Worm (Caenorhabditis elegans) whole organism, L1 larva: ENCODE results near the gene pgm-2.

ENCODE experiments used
- C16A3.4 ChIP-seq: fragments of 150-350 bp; optimal IDR thresholded peaks from 2 replicates; lab custom pipeline; 2014; ENCODE audit warnings: missing biosample characterization, missing genetic modification characterization
- C34B4.2 ChIP-seq: sonication (generic microtip); optimal IDR thresholded peaks from 2 replicates; lab custom pipeline; 2017; ENCODE audit warnings: mild to moderate bottlenecking, missing genetic modification characterization, missing compliant biosample characterization
- F16B12.6 ChIP-seq: fragments of 150-350 bp; optimal IDR thresholded peaks from 2 replicates; lab custom pipeline; 2014; ENCODE audit warnings: missing biosample characterization, missing genetic modification characterization
- blmp-1 ChIP-seq: fragments of 150-350 bp; optimal IDR thresholded peaks from 2 replicates; lab custom pipeline; 2014; ENCODE audit warnings: missing biosample characterization, missing genetic modification characterization
- ceh-63 ChIP-seq: fragments of 200-800 bp; sonication (Bioruptor generic); optimal IDR thresholded peaks from 2 replicates; lab custom pipeline; 2018; ENCODE audit warnings: mild to moderate bottlenecking, missing genetic modification characterization, missing compliant biosample characterization
- ceh-8 ChIP-seq: fragments of 200-800 bp; sonication (Bioruptor generic); optimal IDR thresholded peaks from 2 replicates; lab custom pipeline; 2018; ENCODE audit warnings: mild to moderate bottlenecking, missing genetic modification characterization, moderate library complexity, missing compliant biosample characterization
- ceh-82 ChIP-seq, 3 experiments: fragments of 150-350 bp in 1 of 3; sonication (generic microtip) in 2 of 3; optimal IDR thresholded peaks; 2 replicates each; lab custom pipeline; 2014 to 2017; ENCODE audit warnings: missing biosample characterization in 3 of 3, missing genetic modification characterization in 3 of 3
- dpl-1 ChIP-seq, 3 experiments: fragments of 150-350 bp in 2 of 3; sonication (generic microtip) in 1 of 3; optimal IDR thresholded peaks; 2 replicates each; lab custom pipeline; 2014 to 2017; ENCODE audit warnings: missing biosample characterization in 3 of 3, missing genetic modification characterization in 3 of 3, missing genetic modification reagents in 3 of 3
- dsc-1 ChIP-seq: sonication (generic microtip); optimal IDR thresholded peaks from 2 replicates; lab custom pipeline; 2016; ENCODE audit warnings: mild to moderate bottlenecking, missing genetic modification characterization, missing compliant biosample characterization
- efl-1 ChIP-seq, 4 experiments: fragments of 150-350 bp; optimal IDR thresholded peaks in 3 of 4; peaks in 1 of 4; 1 replicate in 1 of 4; 2 replicates in 3 of 4; lab custom pipeline; 2014; ENCODE audit warnings: missing biosample characterization in 2 of 4, missing genetic modification characterization in 2 of 4, missing genetic modification reagents in 2 of 4
- elt-3 ChIP-seq, 6 experiments: fragments of 150-350 bp in 1 of 6; sonication (generic microtip); optimal IDR thresholded peaks; 2 replicates each; lab custom pipeline; 2017 to 2018; ENCODE audit warnings: missing biosample characterization in 6 of 6, missing genetic modification characterization in 6 of 6, inconsistent platforms in 1 of 6
- ets-5 ChIP-seq: fragments of 200-800 bp; sonication (Bioruptor generic); IDR thresholded peaks from 2 replicates; pipeline ENCODE4 v1.3.6; 2022; ENCODE audit warnings: missing genetic modification characterization, missing compliant biosample characterization
- fkh-4 ChIP-seq: sonication (generic microtip); optimal IDR thresholded peaks from 2 replicates; lab custom pipeline; 2016; ENCODE audit warnings: missing compliant biosample characterization, missing genetic modification characterization, borderline replicate concordance
- fkh-8 ChIP-seq: sonication (generic microtip); optimal IDR thresholded peaks from 2 replicates; lab custom pipeline; 2016; ENCODE audit warnings: mild to moderate bottlenecking, missing genetic modification characterization, missing compliant biosample characterization
- hlh-4 ChIP-seq: sonication (generic microtip); optimal IDR thresholded peaks from 2 replicates; lab custom pipeline; 2016; ENCODE audit warnings: mild to moderate bottlenecking, missing genetic modification characterization, missing compliant biosample characterization
- isw-1 ChIP-seq: fragments of 200-800 bp; sonication (Bioruptor generic); IDR thresholded peaks from 2 replicates; pipeline ENCODE4 v1.3.6; 2022; ENCODE audit warnings: missing genetic modification characterization, missing compliant biosample characterization
- lin-13 ChIP-seq: fragments of 150-350 bp; optimal IDR thresholded peaks from 2 replicates; lab custom pipeline; 2014; ENCODE audit warnings: missing biosample characterization, missing genetic modification reagents, missing genetic modification characterization
- lin-14 ChIP-seq: fragments of 200-800 bp; sonication (Bioruptor generic); optimal IDR thresholded peaks from 2 replicates; lab custom pipeline; 2018; ENCODE audit warnings: mild to moderate bottlenecking, missing genetic modification characterization, moderate library complexity, missing compliant biosample characterization
- lin-35 ChIP-seq, 2 experiments: fragments of 150-350 bp; optimal IDR thresholded peaks; 2 replicates each; lab custom pipeline; 2014; ENCODE audit warnings: missing biosample characterization in 2 of 2, missing genetic modification characterization in 2 of 2, missing genetic modification reagents in 2 of 2
- lin-39 ChIP-seq: fragments of 150-350 bp; optimal IDR thresholded peaks from 2 replicates; lab custom pipeline; 2014; ENCODE audit warnings: missing biosample characterization, missing genetic modification reagents, missing genetic modification characterization
- lsy-2 ChIP-seq, 2 experiments: fragments of 150-350 bp; optimal IDR thresholded peaks; 2 replicates each; lab custom pipeline; 2014; ENCODE audit warnings: missing biosample characterization in 2 of 2, missing genetic modification characterization in 2 of 2
- mab-9 ChIP-seq: fragments of 200-800 bp; sonication (Bioruptor generic); IDR thresholded peaks from 2 replicates; pipeline ENCODE4 v1.3.6; 2022; ENCODE audit warnings: missing genetic modification reagents, missing genetic modification characterization, missing compliant biosample characterization
- mef-2 ChIP-seq: fragments of 150-350 bp; optimal IDR thresholded peaks from 2 replicates; lab custom pipeline; 2014; ENCODE audit warnings: missing biosample characterization, missing genetic modification characterization
- mep-1 ChIP-seq: fragments of 150-350 bp; optimal IDR thresholded peaks from 2 replicates; lab custom pipeline; 2014; ENCODE audit warnings: missing biosample characterization, missing genetic modification characterization
- nhr-11 ChIP-seq: fragments of 150-350 bp; optimal IDR thresholded peaks from 2 replicates; lab custom pipeline; 2014; ENCODE audit warnings: missing biosample characterization, missing genetic modification characterization
- nhr-12 ChIP-seq: sonication (generic microtip); optimal IDR thresholded peaks from 2 replicates; lab custom pipeline; 2017; ENCODE audit warnings: missing biosample characterization, missing genetic modification characterization
- nhr-19 ChIP-seq: fragments of 200-800 bp; sonication (Bioruptor generic); conservative IDR thresholded peaks from 2 replicates; pipeline ENCODE4 v1.3.6; 2022; ENCODE audit warnings: missing genetic modification characterization, missing compliant biosample characterization
- nhr-20 ChIP-seq: sonication (generic microtip); optimal IDR thresholded peaks from 2 replicates; lab custom pipeline; 2016; ENCODE audit warnings: mild to moderate bottlenecking, missing genetic modification characterization, missing compliant biosample characterization
- nhr-47 ChIP-seq: sonication (generic microtip); optimal IDR thresholded peaks from 2 replicates; lab custom pipeline; 2016; ENCODE audit warnings: mild to moderate bottlenecking, missing genetic modification characterization, moderate library complexity, missing compliant biosample characterization
- nhr-71 ChIP-seq: sonication (generic microtip); optimal IDR thresholded peaks from 2 replicates; lab custom pipeline; 2016; ENCODE audit warnings: mild to moderate bottlenecking, missing genetic modification characterization, moderate library complexity, missing compliant biosample characterization
- nhr-76 ChIP-seq: sonication (generic microtip); optimal IDR thresholded peaks from 2 replicates; lab custom pipeline; 2017; ENCODE audit warnings: missing biosample characterization, missing genetic modification characterization
- nhr-85 ChIP-seq: sonication (generic microtip); peaks from one replicate; lab custom pipeline; 2016; ENCODE audit warnings: missing genetic modification characterization, inconsistent platforms, missing compliant biosample characterization
- nhr-90 ChIP-seq: sonication (generic microtip); optimal IDR thresholded peaks from 2 replicates; lab custom pipeline; 2016; ENCODE audit warnings: mild to moderate bottlenecking, missing genetic modification characterization, missing compliant biosample characterization; ENCODE audit not compliant: poor library complexity
- rnt-1 ChIP-seq: sonication (generic microtip); optimal IDR thresholded peaks from 2 replicates; lab custom pipeline; 2016; ENCODE audit warnings: mild to moderate bottlenecking, missing genetic modification characterization, moderate library complexity, missing compliant biosample characterization
- skn-1 ChIP-seq: fragments of 150-350 bp; optimal IDR thresholded peaks from 2 replicates; lab custom pipeline; 2014; ENCODE audit warnings: missing biosample characterization, missing genetic modification characterization
- snu-23 ChIP-seq: sonication (generic microtip); optimal IDR thresholded peaks from 2 replicates; lab custom pipeline; 2016; ENCODE audit warnings: missing genetic modification characterization, missing compliant biosample characterization
- sox-4 ChIP-seq: sonication (generic microtip); optimal IDR thresholded peaks from 2 replicates; lab custom pipeline; 2016; ENCODE audit warnings: missing genetic modification characterization, missing compliant biosample characterization
- swsn-7 ChIP-seq: sonication (generic microtip); optimal IDR thresholded peaks from 2 replicates; lab custom pipeline; 2016; ENCODE audit warnings: missing genetic modification characterization, missing compliant biosample characterization
- tbx-2 ChIP-seq: sonication (generic microtip); optimal IDR thresholded peaks from 2 replicates; lab custom pipeline; 2016; ENCODE audit warnings: missing genetic modification characterization, missing compliant biosample characterization
- unc-62 ChIP-seq: fragments of 150-350 bp; optimal IDR thresholded peaks from 2 replicates; lab custom pipeline; 2014; ENCODE audit warnings: missing biosample characterization, missing genetic modification reagents, missing genetic modification characterization
- unc-86 ChIP-seq: sonication (generic microtip); optimal IDR thresholded peaks from 2 replicates; lab custom pipeline; 2016; ENCODE audit warnings: missing genetic modification characterization, missing compliant biosample characterization
- vab-15 ChIP-seq: sonication (generic microtip); optimal IDR thresholded peaks from 2 replicates; lab custom pipeline; 2017; ENCODE audit warnings: missing genotype, mild to moderate bottlenecking, missing genetic modification characterization, missing compliant biosample characterization
- ztf-11 ChIP-seq, 2 experiments: sonication (generic microtip); optimal IDR thresholded peaks; 2 replicates each; lab custom pipeline; 2016 to 2017; ENCODE audit warnings: missing genetic modification characterization in 2 of 2, missing biosample characterization in 1 of 2, missing compliant biosample characterization in 1 of 2

Gene pgm-2

DNA sequence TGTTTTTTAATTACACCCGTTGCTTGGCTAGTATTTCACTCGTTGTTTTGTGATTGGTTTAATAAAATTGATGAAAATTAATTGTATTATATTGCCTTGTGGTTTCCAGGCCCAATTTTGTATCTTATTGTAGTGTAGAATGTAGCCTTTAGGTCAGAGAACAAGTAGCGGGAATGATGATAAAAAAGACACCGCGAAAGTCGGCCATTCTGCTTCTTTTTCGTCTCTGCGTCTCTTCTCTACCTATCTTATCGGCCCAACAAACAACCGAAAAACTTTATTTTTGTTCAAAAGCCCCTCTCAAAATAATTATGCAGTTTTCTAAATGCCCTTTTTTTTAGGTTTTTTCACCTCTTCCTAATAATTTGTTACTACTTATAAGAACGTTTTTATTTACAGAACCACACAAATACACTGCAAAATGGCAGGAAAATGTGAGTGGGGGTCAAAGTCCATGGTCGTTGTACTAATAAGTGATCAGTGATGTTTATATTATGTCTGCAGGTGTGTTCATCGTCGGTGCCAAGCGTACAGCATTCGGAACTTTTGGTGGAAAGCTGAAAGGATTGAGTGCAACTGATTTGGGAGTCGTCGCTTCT, 45.5 kb downstream of the pgm-2 start, which contains the start of gene acaa-2:
TSS of gene acaa-2 (plus strand) at position 400 of the 599 bp plus-strand sequence.
- peak in 1 of 6 experiments; percentile 17 for TF ChIP-seq elt-3 (tag; optimal IDR thresholded peaks at IDR 0.05; lab: Kevin White, UChicago)
- TF ChIP-seq skn-1 (tag; lab: Kevin White, UChicago), result peak; percentile 81
- peak in 1 of 2 experiments; percentile 33 for TF ChIP-seq lin-35 (GFP tag; optimal IDR thresholded peaks at IDR 0.05; lab: Kevin White, UChicago)
- no peak for TF ChIP-seq hlh-4
- no peak for TF ChIP-seq dpl-1 (GFP tag; optimal IDR thresholded peaks at IDR 0.05; lab: Kevin White, UChicago)
- TF ChIP-seq nhr-20 (tag; lab: Kevin White, UChicago), result peak; percentile 46
- no peak for TF ChIP-seq C34B4.2 (tag; lab: Kevin White, UChicago)
- peak; percentile 26 for TF ChIP-seq nhr-90 (tag; lab: Kevin White, UChicago)
- peak; percentile 54 for TF ChIP-seq snu-23 (GFP tag; lab: Kevin White, UChicago)
- no peak for TF ChIP-seq unc-86 (tag; lab: Kevin White, UChicago)
- TF ChIP-seq nhr-12 (tag; lab: Kevin White, UChicago), result no peak
- TF ChIP-seq mep-1 (tag; lab: Kevin White, UChicago), result no peak
- peak in 1 of 2 experiments; percentile 14 for TF ChIP-seq lsy-2 (tag; optimal IDR thresholded peaks at IDR 0.05; lab: Kevin White, UChicago)
- TF ChIP-seq nhr-85 (tag; lab: Kevin White, UChicago), result peak; percentile 51
- TF ChIP-seq ztf-11 (tag; optimal IDR thresholded peaks at IDR 0.05; lab: Kevin White, UChicago), result no peak
- TF ChIP-seq unc-62 (GFP tag; lab: Kevin White, UChicago), result no peak
- TF ChIP-seq blmp-1 (tag; lab: Kevin White, UChicago), result peak; percentile 52
- TF ChIP-seq lin-14 (GFP tag; lab: Kevin White, UChicago), result peak; percentile 44
- TF ChIP-seq nhr-71 (tag; lab: Kevin White, UChicago), result peak; percentile 42

DNA sequence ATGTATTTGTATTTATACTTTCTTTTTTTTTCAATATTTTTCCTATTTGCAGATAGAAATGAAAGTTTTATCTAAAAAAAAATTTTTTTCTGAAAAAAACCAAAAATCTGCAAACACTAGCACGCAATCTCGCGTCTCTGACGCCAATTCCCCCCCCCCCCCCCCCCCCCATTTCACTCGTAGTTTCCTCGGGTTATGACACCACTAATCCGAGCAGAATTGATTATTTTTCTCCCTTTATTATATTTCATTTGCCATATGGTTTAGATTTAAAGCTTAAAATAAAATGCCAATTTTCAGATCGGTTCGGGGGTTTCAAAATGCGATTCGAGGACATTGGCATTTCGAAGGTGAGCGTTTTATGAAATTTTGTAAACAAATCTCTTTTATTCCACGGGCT, 47.6 kb downstream of the pgm-2 start, which contains the start of gene mtm-6:
TSS of gene mtm-6 (plus strand) at position 301 of the 400 bp plus-strand sequence.
- TF ChIP-seq lsy-2 (tag; optimal IDR thresholded peaks at IDR 0.05; lab: Kevin White, UChicago), result peak in 1 of 2 experiments; percentile 23
- TF ChIP-seq ets-5 (GFP tag; lab: Robert Waterston, UW), result no peak
- TF ChIP-seq F16B12.6 (tag; lab: Kevin White, UChicago), result peak; percentile 70
- TF ChIP-seq, all 84 proteins: peak for 2

DNA sequence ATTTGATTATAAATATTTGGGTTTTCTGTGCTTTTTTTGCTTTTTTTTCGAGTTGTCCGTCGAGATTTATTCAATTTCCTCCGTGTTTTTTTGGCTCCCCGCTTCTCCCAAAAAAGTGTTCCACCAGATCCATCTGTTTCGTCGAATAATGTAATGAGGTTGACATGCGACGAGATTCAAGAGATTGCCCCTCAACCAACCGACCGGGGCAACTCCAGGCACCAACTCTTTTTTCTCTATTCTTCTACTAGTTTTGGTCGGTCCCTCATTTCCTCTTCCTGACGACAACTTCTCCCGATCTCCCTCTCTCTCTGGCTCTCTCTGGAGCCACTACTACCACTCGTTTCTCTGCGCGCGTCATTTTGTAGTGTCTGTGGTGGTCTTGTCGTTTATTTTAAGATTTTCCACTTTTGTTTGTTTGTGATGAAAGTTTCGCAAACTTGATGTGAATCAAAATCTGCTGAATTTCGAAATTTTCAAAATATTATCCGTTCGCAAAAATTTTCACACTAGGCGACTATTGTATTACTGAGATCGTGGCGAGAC, 48.7 kb downstream of the pgm-2 start:
- TF ChIP-seq swsn-7 (peak; percentile 0), nhr-76 (tag; lab: Kevin White, UChicago) (no peak), lin-14 (GFP tag; lab: Kevin White, UChicago) (peak; percentile 77), ceh-82 (tag; optimal IDR thresholded peaks at IDR 0.05; lab: Kevin White, UChicago) (peak in 2 of 3 experiments; percentile 7 to 48), lsy-2 (tag; optimal IDR thresholded peaks at IDR 0.05; lab: Kevin White, UChicago) (peak in 1 of 2 experiments; percentile 18), snu-23 (GFP tag; lab: Kevin White, UChicago) (no peak), tbx-2 (peak; percentile 28), mab-9 (GFP tag; lab: Robert Waterston, UW) (no peak), nhr-47 (tag; lab: Kevin White, UChicago) (peak; percentile 11), isw-1 (GFP tag; lab: Robert Waterston, UW) (0 out of 2 replicates have a peak, but pooled peaks have one; percentile 12), dsc-1 (tag; lab: Kevin White, UChicago) (peak; percentile 66), fkh-8 (peak; percentile 9), efl-1 (optimal IDR thresholded peaks at IDR 0.05; lab: Kevin White, UChicago) (peak in 1 of 2 experiments; percentile 3), efl-1 (GFP tag; optimal IDR thresholded peaks at IDR 0.05 in 1 of 2; lab: Kevin White, UChicago) (no peak), fkh-4 (tag; lab: Kevin White, UChicago) (peak; percentile 1), nhr-71 (tag; lab: Kevin White, UChicago) (peak; percentile 33)

DNA sequence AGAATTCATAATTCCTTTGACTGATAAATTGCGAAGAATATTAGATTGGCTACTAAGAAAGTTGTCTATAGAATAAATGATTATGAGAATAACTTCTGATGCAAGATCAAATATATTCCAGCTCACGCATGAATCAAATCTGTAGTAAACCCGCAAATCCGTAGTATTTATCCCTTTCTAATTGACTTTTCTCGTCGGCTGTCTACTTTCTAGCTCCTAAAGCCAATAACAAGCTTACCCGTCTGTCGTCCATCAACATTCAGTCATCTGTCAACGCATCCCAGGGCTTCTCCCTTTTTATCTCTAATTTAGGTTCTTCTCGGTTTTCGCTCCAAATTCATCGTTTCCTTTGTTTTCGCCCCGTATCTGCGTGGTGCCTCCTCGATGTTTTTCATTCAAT, 49.7 kb downstream of the pgm-2 start:
- TF ChIP-seq C16A3.4, result no peak
- TF ChIP-seq ceh-63 (GFP tag; lab: Kevin White, UChicago), result no peak
- no peak for TF ChIP-seq skn-1 (tag; lab: Kevin White, UChicago)
- TF ChIP-seq nhr-11 (tag; lab: Kevin White, UChicago), result no peak
- TF ChIP-seq lin-39 (tag; lab: Kevin White, UChicago), result no peak
- no peak for TF ChIP-seq nhr-85 (tag; lab: Kevin White, UChicago)
- no peak for TF ChIP-seq lin-13 (GFP tag; lab: Kevin White, UChicago)
- no peak for TF ChIP-seq nhr-90 (tag; lab: Kevin White, UChicago)
- no peak for TF ChIP-seq sox-4 (tag; lab: Kevin White, UChicago)
- TF ChIP-seq vab-15 (tag; lab: Kevin White, UChicago), result no peak
- TF ChIP-seq F16B12.6 (tag; lab: Kevin White, UChicago), result no peak
- TF ChIP-seq rnt-1 (tag; lab: Kevin White, UChicago), result no peak
- no peak for TF ChIP-seq mef-2 (tag; lab: Kevin White, UChicago)
- no peak for TF ChIP-seq mab-9 (GFP tag; lab: Robert Waterston, UW)
- peak in 1 of 3 experiments; percentile 6 for TF ChIP-seq ceh-82 (tag; optimal IDR thresholded peaks at IDR 0.05; lab: Kevin White, UChicago)
- peak; percentile 28 for TF ChIP-seq nhr-47 (tag; lab: Kevin White, UChicago)
- no peak for TF ChIP-seq nhr-19
- TF ChIP-seq fkh-4 (tag; lab: Kevin White, UChicago), result no peak
- no peak for TF ChIP-seq ceh-8 (GFP tag; lab: Kevin White, UChicago)
